Worm (Caenorhabditis elegans) whole organism, midembryonic: Measurements from ENCODE around the gene srz-23.

Source experiments
- T22C8.4 ChIP-seq: fragments of 200-800 bp; sonication (Bioruptor generic); IDR thresholded peaks from 2 replicates; pipeline ENCODE4 v1.3.6; 2022; ENCODE audit warnings: missing genetic modification characterization, missing compliant biosample characterization
- cog-1 ChIP-seq: sonication (generic microtip); optimal IDR thresholded peaks from 2 replicates; lab custom pipeline; 2016; ENCODE audit warnings: missing genetic modification characterization, missing compliant biosample characterization
- flt-1 ChIP-seq: fragments of 200-800 bp; sonication (Bioruptor generic); IDR thresholded peaks from 2 replicates; pipeline ENCODE4 v1.3.6; 2022; ENCODE audit warnings: missing genetic modification characterization, missing compliant biosample characterization
- med-1 ChIP-seq: sonication (generic microtip); optimal IDR thresholded peaks from 2 replicates; lab custom pipeline; 2017; ENCODE audit warnings: missing genetic modification characterization, mild to moderate bottlenecking, missing compliant biosample characterization, antibody characterized with exemption, missing genetic modification reagents; ENCODE audit not compliant: insufficient read depth
- ref-1 ChIP-seq: fragments of 200-800 bp; sonication (Bioruptor generic); conservative IDR thresholded peaks from 2 replicates; pipeline ENCODE4 v1.3.6; 2022; ENCODE audit warnings: missing genetic modification reagents, missing genetic modification characterization, missing compliant biosample characterization
- tab-1 ChIP-seq: fragments of 200-800 bp; sonication (Bioruptor generic); IDR thresholded peaks from 2 replicates; pipeline ENCODE4 v1.3.6; 2022; ENCODE audit warnings: missing genetic modification characterization, missing compliant biosample characterization

ce11 chrIV:3444614-3445013 is 8.8 kb upstream of the srz-23 start, which contains the start of gene F58E2.5:
- TF ChIP-seq ref-1 (GFP tag; lab: Robert Waterston, UW) (no peak), flt-1 (GFP tag; lab: Robert Waterston, UW) (no peak), cog-1 (tag; lab: Kevin White, UChicago) (no peak), med-1 (no peak), tab-1 (GFP tag; lab: Robert Waterston, UW) (no peak), T22C8.4 (GFP tag; lab: Robert Waterston, UW) (no peak)
